Fruit fly (Drosophila melanogaster): ENCODE results near the gene CG14879.

DNA sequence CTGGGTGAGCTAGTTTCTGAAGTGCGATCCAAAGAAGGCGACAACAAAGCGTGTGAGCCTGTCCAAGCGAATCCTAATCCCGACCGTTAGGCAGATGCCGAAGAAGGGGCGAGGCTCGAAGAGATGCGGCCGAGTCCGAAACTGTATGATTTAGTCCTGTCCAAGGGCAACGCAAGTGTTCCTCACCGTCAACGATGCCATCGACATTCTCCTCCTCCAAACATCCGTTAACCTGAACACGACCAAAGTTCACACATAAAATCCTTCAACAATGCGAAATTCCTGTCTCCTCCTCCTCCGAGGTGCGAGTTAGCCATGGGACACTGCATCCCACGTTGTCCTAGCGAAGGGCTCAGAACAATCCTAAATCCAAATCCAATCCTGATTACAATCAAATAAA is 9.6 kb downstream of the CG14879 start, which contains the start of gene Sulf1:
- no peak for TF ChIP-seq CG17829 (tag; optimal IDR thresholded peaks at IDR 0.05)
- no peak for TF ChIP-seq CG3995 (GFP tag; optimal IDR thresholded peaks at IDR 0.05)
- no peak for TF ChIP-seq CG7786 (GFP tag; optimal IDR thresholded peaks at IDR 0.05)
- no peak for TF ChIP-seq sc (optimal IDR thresholded peaks at IDR 0.05)
- TF ChIP-seq sc (GFP tag; optimal IDR thresholded peaks at IDR 0.05): no peak
